Worm (Caenorhabditis elegans): ENCODE results near the gene smap-1.

DNA sequence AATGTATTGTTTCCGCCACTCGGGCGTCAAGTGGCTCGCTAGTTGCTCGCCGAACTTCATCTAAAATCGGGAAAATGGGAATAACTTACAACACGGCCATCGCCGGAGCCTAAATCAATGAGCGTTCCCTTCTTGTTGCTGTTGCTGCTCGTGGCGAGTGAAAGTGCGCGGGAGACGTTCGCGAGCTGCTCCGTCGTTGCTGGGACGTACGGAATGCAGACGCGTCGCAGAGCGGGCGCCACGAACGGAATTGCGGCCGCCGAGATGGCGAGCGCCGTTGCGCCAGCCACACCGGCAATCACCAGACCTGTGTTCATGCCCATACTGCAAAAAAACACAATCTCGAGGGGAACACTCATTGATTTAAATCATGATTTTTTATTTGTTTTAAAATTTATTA lies 33.1 kb downstream of the smap-1 start:
- no peak for TF ChIP-seq fax-1 (tag; optimal IDR thresholded peaks at IDR 0.05)
- no peak for TF ChIP-seq unc-55 (GFP tag; optimal IDR thresholded peaks at IDR 0.05)
- no peak for TF ChIP-seq ama-1 (optimal IDR thresholded peaks at IDR 0.05)
- no peak for TF ChIP-seq fkh-10 (GFP tag; optimal IDR thresholded peaks at IDR 0.05)
- no peak for TF ChIP-seq nhr-11 (tag; optimal IDR thresholded peaks at IDR 0.05)
- TF ChIP-seq ceh-48 (tag; optimal IDR thresholded peaks at IDR 0.05) = no peak
